Fruit fly (Drosophila melanogaster) whole organism, embryonic: Measurements from ENCODE around the gene CG33281.

Source experiments
- Atf3 ChIP-seq: fragments of 200-800 bp; sonication (Bioruptor generic); optimal IDR thresholded peaks from 3 replicates; lab custom pipeline; 2016; ENCODE audit warnings: missing biosample characterization, missing genetic modification characterization
- B-H2 ChIP-seq: fragments of 200-800 bp; sonication (Bioruptor generic); optimal IDR thresholded peaks from 2 replicates; lab custom pipeline; 2018; ENCODE audit warnings: missing biosample characterization, mild to moderate bottlenecking, missing genetic modification characterization
- CG11695 ChIP-seq: fragments of 200-800 bp; sonication (Bioruptor generic); IDR thresholded peaks from 3 replicates; pipeline ENCODE4 v1.3.6; 2022; ENCODE audit warnings: missing biosample characterization, missing genetic modification characterization
- CG12155 ChIP-seq: fragments of 200-800 bp; sonication (Bioruptor generic); optimal IDR thresholded peaks from 3 replicates; lab custom pipeline; 2016; ENCODE audit warnings: missing biosample characterization, missing genetic modification characterization
- CG14710 ChIP-seq: fragments of 200-800 bp; sonication (Bioruptor generic); optimal IDR thresholded peaks from 3 replicates; lab custom pipeline; 2019; ENCODE audit warnings: missing biosample characterization, mild to moderate bottlenecking, missing genetic modification characterization, moderate library complexity
- CG15696 ChIP-seq: fragments of 200-800 bp; sonication (Bioruptor generic); optimal IDR thresholded peaks from 2 replicates; lab custom pipeline; 2019; ENCODE audit warnings: missing biosample characterization, mild to moderate bottlenecking, missing genetic modification characterization, moderate library complexity
- CG1647 ChIP-seq: fragments of 200-800 bp; sonication (Bioruptor generic); optimal IDR thresholded peaks from 3 replicates; lab custom pipeline; 2016; ENCODE audit warnings: missing biosample characterization, missing genetic modification characterization
- CG16863 ChIP-seq: fragments of 200-800 bp; sonication (Bioruptor generic); optimal IDR thresholded peaks from 3 replicates; lab custom pipeline; 2016; ENCODE audit warnings: missing biosample characterization, missing genetic modification characterization
- CG17186 ChIP-seq: fragments of 200-800 bp; sonication (Bioruptor generic); optimal IDR thresholded peaks from 3 replicates; lab custom pipeline; 2017; ENCODE audit warnings: missing biosample characterization, missing genetic modification reagents, missing genetic modification characterization
- CG31388 ChIP-seq: fragments of 200-800 bp; sonication (Bioruptor generic); optimal IDR thresholded peaks from 2 replicates; lab custom pipeline; 2016; ENCODE audit warnings: missing biosample characterization, missing genetic modification characterization
- CG32767 ChIP-seq: fragments of 200-800 bp; sonication (Bioruptor generic); IDR thresholded peaks from 2 replicates; pipeline ENCODE4 v1.3.6; 2022; ENCODE audit warnings: missing biosample characterization, missing genetic modification characterization
- CG3407 ChIP-seq: fragments of 200-800 bp; sonication (Bioruptor generic); optimal IDR thresholded peaks from 2 replicates; lab custom pipeline; 2018; ENCODE audit warnings: missing biosample characterization, mild to moderate bottlenecking, missing genetic modification characterization
- CG3847 ChIP-seq: fragments of 200-800 bp; sonication (Bioruptor generic); IDR thresholded peaks from 2 replicates; pipeline ENCODE4 v1.3.6; 2022; ENCODE audit warnings: missing biosample characterization, missing genetic modification characterization
- CG4404 ChIP-seq: fragments of 200-800 bp; sonication (Bioruptor generic); IDR thresholded peaks from 2 replicates; pipeline ENCODE4 v1.3.6; 2022; ENCODE audit warnings: missing biosample characterization, missing genetic modification characterization
- CG4707 ChIP-seq: fragments of 200-800 bp; sonication (Bioruptor generic); optimal IDR thresholded peaks from 2 replicates; lab custom pipeline; 2018; ENCODE audit warnings: missing biosample characterization, mild to moderate bottlenecking, missing genetic modification characterization, moderate library complexity
- CG4820 ChIP-seq: fragments of 200-800 bp; sonication (Bioruptor generic); optimal IDR thresholded peaks from 3 replicates; lab custom pipeline; 2016; ENCODE audit warnings: missing biosample characterization, missing genetic modification characterization
- CG5245 ChIP-seq: fragments of 200-800 bp; sonication (Bioruptor generic); optimal IDR thresholded peaks from 3 replicates; lab custom pipeline; 2016; ENCODE audit warnings: missing biosample characterization, missing genetic modification characterization
- CG6654 ChIP-seq: fragments of 200-800 bp; sonication (Bioruptor generic); optimal IDR thresholded peaks from 2 replicates; lab custom pipeline; 2017; ENCODE audit warnings: missing biosample characterization, mild to moderate bottlenecking, missing genetic modification characterization
- CG6854 ChIP-seq: fragments of 200-800 bp; sonication (Bioruptor generic); optimal IDR thresholded peaks from 3 replicates; lab custom pipeline; 2017; ENCODE audit warnings: missing biosample characterization, mild to moderate bottlenecking, missing genetic modification characterization
- CG8359 ChIP-seq: fragments of 200-800 bp; sonication (Bioruptor generic); optimal IDR thresholded peaks from 2 replicates; lab custom pipeline; 2017; ENCODE audit warnings: missing biosample characterization, mild to moderate bottlenecking, missing genetic modification characterization, borderline replicate concordance
- CG8388 ChIP-seq: fragments of 200-800 bp; sonication (Bioruptor generic); optimal IDR thresholded peaks from 2 replicates; lab custom pipeline; 2019; ENCODE audit warnings: missing biosample characterization, mild to moderate bottlenecking, missing genetic modification characterization, moderate library complexity
- CG9437 ChIP-seq: fragments of 200-800 bp; sonication (Bioruptor generic); optimal IDR thresholded peaks from 2 replicates; lab custom pipeline; 2018; ENCODE audit warnings: missing biosample characterization, mild to moderate bottlenecking, missing genetic modification characterization
- CG9727 ChIP-seq: fragments of 200-800 bp; sonication (Bioruptor generic); optimal IDR thresholded peaks from 3 replicates; lab custom pipeline; 2017; ENCODE audit warnings: missing biosample characterization, mild to moderate bottlenecking, missing genetic modification characterization
- Dad ChIP-seq: fragments of 200-800 bp; sonication (Bioruptor generic); optimal IDR thresholded peaks from 3 replicates; lab custom pipeline; 2016; ENCODE audit warnings: missing biosample characterization, missing genetic modification characterization
- Eip74EF ChIP-seq, 2 experiments: fragments of 200-800 bp in 1 of 2; fragments of >200 bp in 1 of 2; sonication (Bioruptor generic) in 1 of 2; optimal IDR thresholded peaks; 2 replicates each; lab custom pipeline; 2017 to 2019; ENCODE audit warnings: missing biosample characterization in 2 of 2, missing genetic modification characterization in 2 of 2, mild to moderate bottlenecking in 1 of 2, moderate library complexity in 1 of 2
- HLH3B ChIP-seq: fragments of 200-800 bp; sonication (Bioruptor generic); IDR thresholded peaks from 2 replicates; pipeline ENCODE4 v1.3.6; 2022; ENCODE audit warnings: missing biosample characterization, missing genetic modification characterization
- Sin3A ChIP-seq: fragments of >200 bp; optimal IDR thresholded peaks from 2 replicates; lab custom pipeline; 2018
- Sox102F ChIP-seq: fragments of 200-800 bp; sonication (Bioruptor generic); optimal IDR thresholded peaks from 2 replicates; lab custom pipeline; 2018; ENCODE audit warnings: missing biosample characterization, mild to moderate bottlenecking, missing genetic modification characterization, moderate library complexity
- Xrp1 ChIP-seq: fragments of 200-800 bp; sonication (Bioruptor generic); IDR thresholded peaks from 2 replicates; pipeline ENCODE4 v1.3.6; 2022; ENCODE audit warnings: missing biosample characterization, missing genetic modification characterization
- ac ChIP-seq: fragments of 200-800 bp; sonication (Bioruptor generic); optimal IDR thresholded peaks from 3 replicates; lab custom pipeline; 2017; ENCODE audit warnings: missing biosample characterization, mild to moderate bottlenecking, missing genetic modification characterization
- br ChIP-seq: fragments of >200 bp; optimal IDR thresholded peaks from 2 replicates; lab custom pipeline; 2017
- ci ChIP-seq: fragments of 200-800 bp; sonication (Bioruptor generic); IDR thresholded peaks from 3 replicates; pipeline ENCODE4 v1.3.6; 2022; ENCODE audit warnings: missing biosample characterization, missing genetic modification characterization
- crol ChIP-seq: fragments of 200-800 bp; sonication (Bioruptor generic); IDR thresholded peaks from 2 replicates; pipeline ENCODE4 v1.3.6; 2022; ENCODE audit warnings: missing biosample characterization, missing genetic modification characterization
- dysf ChIP-seq: fragments of 200-800 bp; sonication (Bioruptor generic); IDR thresholded peaks from 3 replicates; pipeline ENCODE4 v1.3.6; 2022; ENCODE audit warnings: missing biosample characterization, missing genetic modification characterization
- en ChIP-seq: fragments of 200-800 bp; sonication (Bioruptor generic); optimal IDR thresholded peaks from 2 replicates; lab custom pipeline; 2016; ENCODE audit warnings: missing biosample characterization, missing genetic modification characterization
- gcm2 ChIP-seq: fragments of 200-800 bp; sonication (Bioruptor generic); optimal IDR thresholded peaks from 2 replicates; lab custom pipeline; 2016; ENCODE audit warnings: missing biosample characterization, missing genetic modification characterization
- grau ChIP-seq: fragments of 200-800 bp; optimal IDR thresholded peaks from 3 replicates; lab custom pipeline; 2019; ENCODE audit warnings: missing biosample characterization, mild to moderate bottlenecking, missing genetic modification characterization, moderate library complexity
- kah ChIP-seq: fragments of 200-800 bp; sonication (Bioruptor generic); optimal IDR thresholded peaks from 2 replicates; lab custom pipeline; 2018; ENCODE audit warnings: missing biosample characterization, mild to moderate bottlenecking, missing genetic modification characterization
- lilli ChIP-seq: fragments of 200-800 bp; sonication (Bioruptor generic); optimal IDR thresholded peaks from 3 replicates; lab custom pipeline; 2016; ENCODE audit warnings: missing biosample characterization, missing genetic modification characterization
- nerfin-1 ChIP-seq: fragments of 200-800 bp; sonication (Bioruptor generic); optimal IDR thresholded peaks from 3 replicates; lab custom pipeline; 2019; ENCODE audit warnings: missing biosample characterization, mild to moderate bottlenecking, missing genetic modification characterization, moderate library complexity
- org-1 ChIP-seq: fragments of 200-800 bp; sonication (Bioruptor generic); optimal IDR thresholded peaks from 2 replicates; lab custom pipeline; 2017; ENCODE audit warnings: missing biosample characterization, missing genetic modification characterization
- p53 ChIP-seq: fragments of 200-800 bp; sonication (Bioruptor generic); optimal IDR thresholded peaks from 2 replicates; lab custom pipeline; 2016; ENCODE audit warnings: missing biosample characterization, missing genetic modification characterization
- phol ChIP-seq: fragments of 200-800 bp; sonication (Bioruptor generic); optimal IDR thresholded peaks from 3 replicates; lab custom pipeline; 2018; ENCODE audit warnings: missing biosample characterization, mild to moderate bottlenecking, missing genetic modification characterization, moderate library complexity
- prd ChIP-seq, 3 experiments: fragments of >200 bp in 2 of 3; fragments of 200-800 bp in 1 of 3; sonication (Bioruptor generic) in 1 of 3; optimal IDR thresholded peaks in 2 of 3; IDR thresholded peaks in 1 of 3; 2 replicates in 2 of 3; 3 replicates in 1 of 3; pipeline versions ENCODE4 v1.3.6 to Lab custom; 2017 to 2022; ENCODE audit warnings: missing biosample characterization in 1 of 3, missing genetic modification characterization in 1 of 3
- psq ChIP-seq: fragments of 200-800 bp; sonication (Bioruptor generic); optimal IDR thresholded peaks from 2 replicates; lab custom pipeline; 2017; ENCODE audit warnings: missing biosample characterization, missing genetic modification characterization
- ranshi ChIP-seq: fragments of 200-800 bp; sonication (Bioruptor generic); IDR thresholded peaks from 2 replicates; pipeline ENCODE4 v1.3.6; 2022; ENCODE audit warnings: missing biosample characterization, missing genetic modification characterization
- tap ChIP-seq: fragments of 200-800 bp; optimal IDR thresholded peaks from 3 replicates; lab custom pipeline; 2019; ENCODE audit warnings: missing biosample characterization, mild to moderate bottlenecking, missing genetic modification characterization, moderate library complexity
- zfh2 ChIP-seq: fragments of 200-800 bp; sonication (Bioruptor generic); optimal IDR thresholded peaks from 2 replicates; lab custom pipeline; 2016; ENCODE audit warnings: missing biosample characterization, missing genetic modification characterization

The CG33281 gene

dm6 chr2L:3302958-3303842 lies 20.8 kb upstream of the CG33281 start, which contains the start of gene CG9663 (continued):
- TF ChIP-seq phol (tag; lab: Kevin White, UChicago) (peak; percentile 7), Eip74EF (GFP tag; optimal IDR thresholded peaks at IDR 0.05; lab: Kevin White, UChicago) (peak in 1 of 2 experiments; percentile 5), CG4707 (GFP tag; lab: Kevin White, UChicago) (no peak), CG31388 (GFP tag; lab: Kevin White, UChicago) (no peak), grau (tag; lab: Kevin White, UChicago) (no peak), Dad (no peak), en (GFP tag; lab: Kevin White, UChicago) (no peak), CG5245 (no peak), kah (GFP tag; lab: Kevin White, UChicago) (no peak), tap (tag; lab: Kevin White, UChicago) (no peak), CG9727 (GFP tag; lab: Kevin White, UChicago) (peak; percentile 6), CG9437 (GFP tag; lab: Kevin White, UChicago) (no peak), br (lab: Kevin White, UChicago) (no peak), HLH3B (peak; percentile 40; the same call in 1 of the 2 replicates), CG14710 (peak; percentile 77), org-1 (GFP tag; lab: Kevin White, UChicago) (no peak), CG3847 (peak; percentile 45), nerfin-1 (tag; lab: Kevin White, UChicago) (peak; percentile 27), Atf3 (GFP tag; lab: Kevin White, UChicago) (no peak), CG4404 (peak; percentile 27; the same call in 1 of the 2 replicates), Sin3A (lab: Kevin White, UChicago) (peak; percentile 53), p53 (no peak), CG16863 (no peak), Xrp1 (GFP tag; lab: Robert Waterston, UW) (no peak), zfh2 (GFP tag; lab: Kevin White, UChicago) (peak; percentile 24), CG11695 (GFP tag; lab: Robert Waterston, UW) (0 out of 3 replicates have a peak, but pooled peaks have one; percentile 9), CG3407 (no peak), B-H2 (GFP tag; lab: Kevin White, UChicago) (no peak), CG12155 (GFP tag; lab: Kevin White, UChicago) (no peak), gcm2 (GFP tag; lab: Kevin White, UChicago) (peak; percentile 51), CG8359 (GFP tag; lab: Kevin White, UChicago) (no peak), Sox102F (GFP tag; lab: Kevin White, UChicago) (no peak), crol (GFP tag; lab: Robert Waterston, UW) (peak; percentile 67), CG1647 (GFP tag; lab: Kevin White, UChicago) (no peak), CG15696 (tag; lab: Kevin White, UChicago) (no peak), CG6654 (no peak), CG4820 (GFP tag; lab: Kevin White, UChicago) (no peak), dysf (GFP tag; lab: Robert Waterston, UW) (no peak), CG32767 (no peak), prd (optimal IDR thresholded peaks at IDR 0.05; lab: Kevin White, UChicago) (no peak), prd (GFP tag; IDR thresholded peaks at IDR 0.05; lab: Robert Waterston, UW) (0 out of 3 replicates have a peak, but pooled peaks have one; percentile 9), CG8388 (GFP tag; lab: Kevin White, UChicago) (no peak), psq (no peak), ranshi (no peak; the same call in 1 of the 2 replicates), CG17186 (GFP tag; lab: Kevin White, UChicago) (peak; percentile 18), ac (GFP tag; lab: Kevin White, UChicago) (no peak), lilli (GFP tag; lab: Kevin White, UChicago) (peak; percentile 44), CG6854 (GFP tag; lab: Kevin White, UChicago) (peak; percentile 18), ci (GFP tag; lab: Robert Waterston, UW) (peak; percentile 71; the same call in 2 of the 3 replicates)
